Worm (Caenorhabditis elegans): Measurements from ENCODE around the gene bnc-1.

- no peak for TF ChIP-seq dao-5 (tag; optimal IDR thresholded peaks at IDR 0.05)
- no peak for TF ChIP-seq him-1 (tag; optimal IDR thresholded peaks at IDR 0.05)
- TF ChIP-seq W03F9.2 (tag; optimal IDR thresholded peaks at IDR 0.05) = no peak
Measured at ce11 chrV:12269272-12269767, 7.5 kb downstream of the bnc-1 start, which contains the start of gene twk-24.
